Worm (Caenorhabditis elegans): ENCODE results near the gene cdr-3.

- TF ChIP-seq klf-2 (GFP tag; conservative IDR thresholded peaks at IDR 0.05), result no peak
- no peak for TF ChIP-seq flt-1 (GFP tag; IDR thresholded peaks at IDR 0.05)
- TF ChIP-seq tab-1 (GFP tag; IDR thresholded peaks at IDR 0.05), result no peak
- no peak for TF ChIP-seq T22C8.4 (GFP tag; IDR thresholded peaks at IDR 0.05)
- no peak for TF ChIP-seq med-1 (GFP tag; optimal IDR thresholded peaks at IDR 0.05; ENCODE audit: insufficient read depth)
Observed at ce11 chrV:12400677-12401236, 16.4 kb downstream of the cdr-3 start, which contains the start of the genes K01D12.20 and miga-1.
